Worm (Caenorhabditis elegans) whole organism, mixed stage, embryonic: ENCODE results near the gene F59A6.3.

Experiments
- bed-3 ChIP-seq: fragments of 200-800 bp; sonication (Bioruptor generic); optimal IDR thresholded peaks from 3 replicates; lab custom pipeline; 2018; ENCODE audit warnings: mild to moderate bottlenecking, missing genetic modification characterization, moderate library complexity, missing compliant biosample characterization
- ham-2 ChIP-seq: fragments of 200-800 bp; sonication (Bioruptor generic); optimal IDR thresholded peaks from 2 replicates; lab custom pipeline; 2018; ENCODE audit warnings: mild to moderate bottlenecking, missing genetic modification characterization, missing compliant biosample characterization
- lin-13 ChIP-seq: fragments of 150-350 bp; optimal IDR thresholded peaks from 2 replicates; lab custom pipeline; 2014; ENCODE audit warnings: missing biosample characterization, missing genetic modification characterization
- mab-5 ChIP-seq: fragments of 150-350 bp; optimal IDR thresholded peaks from 2 replicates; lab custom pipeline; 2014; ENCODE audit warnings: missing biosample characterization, missing genetic modification characterization
- nhr-2 ChIP-seq: fragments of 150-350 bp; optimal IDR thresholded peaks from 2 replicates; lab custom pipeline; 2014; ENCODE audit warnings: missing biosample characterization, missing genetic modification characterization
- unc-120 ChIP-seq: sonication (generic microtip); optimal IDR thresholded peaks from 2 replicates; lab custom pipeline; 2017; ENCODE audit warnings: missing genetic modification characterization, missing compliant biosample characterization; ENCODE audit not compliant: poor library complexity, severe bottlenecking
- zip-8 ChIP-seq: fragments of 150-350 bp; optimal IDR thresholded peaks from 2 replicates; lab custom pipeline; 2014; ENCODE audit warnings: missing biosample characterization, missing genetic modification characterization

DNA sequence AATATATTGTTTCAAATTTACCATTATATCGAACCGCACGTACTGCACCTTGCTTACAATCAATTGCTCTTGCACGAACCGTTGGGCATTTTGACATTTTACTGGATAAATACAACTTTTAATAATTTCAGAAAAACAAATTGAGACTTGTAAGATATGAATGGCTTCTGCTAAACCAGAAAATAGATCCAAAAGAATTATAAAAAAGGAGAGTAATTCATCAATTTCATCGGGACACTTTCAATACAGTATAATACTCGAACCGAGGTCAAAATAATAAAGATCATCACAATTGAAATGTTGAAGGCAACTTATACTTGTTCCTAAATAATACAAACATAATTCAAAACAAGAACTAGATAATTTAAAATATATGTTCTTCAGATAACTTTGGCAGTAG, 23.5 kb downstream of the F59A6.3 start, which contains the start of gene wdr-83:
- TF ChIP-seq unc-120, result no peak
- TF ChIP-seq mab-5 (tag; lab: Kevin White, UChicago), result no peak
- no peak for TF ChIP-seq ham-2 (GFP tag; lab: Kevin White, UChicago)
- TF ChIP-seq lin-13 (tag; lab: Kevin White, UChicago), result no peak
- no peak for TF ChIP-seq zip-8 (tag; lab: Kevin White, UChicago)
- no peak for TF ChIP-seq nhr-2 (tag; lab: Kevin White, UChicago)
- no peak for TF ChIP-seq bed-3
